Worm (Caenorhabditis elegans): Measurements from ENCODE around the gene cox-14.

The cox-14 gene

DNA sequence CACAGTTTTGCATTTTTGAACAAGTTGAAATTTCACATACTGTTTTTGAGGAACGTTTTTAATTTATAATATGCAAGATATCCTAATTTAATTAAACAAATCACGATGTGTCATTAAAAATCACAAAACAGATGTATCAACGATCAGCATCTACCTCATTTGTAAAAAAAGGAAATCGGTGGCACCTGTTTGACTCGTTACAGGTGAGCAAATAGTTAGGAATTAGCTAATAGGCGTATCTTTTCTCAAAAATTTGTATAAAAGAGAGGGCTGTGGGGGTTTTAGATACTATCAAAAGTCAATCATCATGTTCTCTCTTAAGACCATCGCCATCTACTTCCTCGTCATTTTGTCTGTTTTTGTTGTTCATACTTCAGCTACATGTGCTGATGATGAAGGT lies 19.7 kb upstream of the cox-14 start, which contains the start of gene T20G5.8:
TSS of gene T20G5.8 (plus strand) at position 301 of the 400 bp plus-strand sequence.
- TF ChIP-seq ceh-82 (tag; optimal IDR thresholded peaks at IDR 0.05) (no peak), nhr-25 (tag; optimal IDR thresholded peaks at IDR 0.05) (no peak), R02D3.7 (tag; optimal IDR thresholded peaks at IDR 0.05) (no peak), nhr-11 (tag; optimal IDR thresholded peaks at IDR 0.05) (no peak)

DNA sequence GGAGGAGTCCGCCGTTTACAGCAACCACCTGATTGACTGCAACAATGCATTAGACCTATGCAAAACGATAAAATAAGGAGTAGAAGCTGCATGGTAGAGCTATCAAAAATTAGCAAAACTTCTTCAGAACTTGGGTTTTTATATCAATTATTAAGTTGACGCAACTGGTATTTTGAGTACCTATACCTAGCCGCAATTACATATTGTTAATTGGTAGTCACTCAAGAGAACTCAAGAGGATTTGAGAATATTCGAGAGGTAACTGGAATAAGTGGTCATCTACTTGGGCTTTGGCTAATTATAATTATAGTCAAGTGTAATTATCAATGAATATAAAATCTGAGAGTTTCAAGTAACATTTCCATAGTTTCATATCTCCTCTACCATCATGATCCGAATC lies 17.5 kb upstream of the cox-14 start, which contains the start of the genes T20G5.13 and T20G5.12:
TSS of gene T20G5.13 (minus strand) at position 101 of the 400 bp plus-strand sequence.
TSS of gene T20G5.12 (plus strand) at position 370 of the 400 bp plus-strand sequence.
- TF ChIP-seq fkh-2 (tag; optimal IDR thresholded peaks at IDR 0.05) (no peak), jun-1 (tag; optimal IDR thresholded peaks at IDR 0.05) (no peak), elt-3 (tag; optimal IDR thresholded peaks at IDR 0.05) (no peak), zag-1 (tag; optimal IDR thresholded peaks at IDR 0.05) (no peak), nhr-43 (tag; optimal IDR thresholded peaks at IDR 0.05; ENCODE audit: poor library complexity, severe bottlenecking) (no peak), nhr-77 (tag; optimal IDR thresholded peaks at IDR 0.05) (no peak), ama-1 (optimal IDR thresholded peaks at IDR 0.05) (no peak), lin-15B (tag; optimal IDR thresholded peaks at IDR 0.05) (no peak), pha-4 (tag; optimal IDR thresholded peaks at IDR 0.05) (no peak), eor-1 (tag; optimal IDR thresholded peaks at IDR 0.05) (no peak), fos-1 (tag; optimal IDR thresholded peaks at IDR 0.05) (no peak), ceh-16 (tag; optimal IDR thresholded peaks at IDR 0.05) (no peak), nhr-12 (tag; optimal IDR thresholded peaks at IDR 0.05) (no peak)

DNA sequence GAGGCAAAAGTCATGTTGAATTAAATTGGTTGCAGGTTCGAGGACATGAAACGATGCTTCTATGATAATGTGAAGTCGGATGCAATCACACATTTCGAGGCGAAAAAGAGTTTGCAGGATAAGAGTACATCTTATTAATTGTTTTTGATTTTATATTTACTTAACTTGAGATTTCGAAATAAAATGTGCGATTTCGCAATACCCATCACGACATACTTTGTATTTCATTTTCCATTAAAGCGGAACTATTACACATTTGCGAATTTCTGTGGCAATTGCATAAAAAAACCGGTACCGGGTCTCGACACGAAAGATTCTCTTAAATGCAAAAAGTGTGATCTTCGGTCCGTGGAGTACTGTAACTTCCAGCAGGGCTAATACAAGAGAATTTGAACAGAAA lies 16.4 kb upstream of the cox-14 start:
- peak; percentile 41 for TF ChIP-seq nhr-25 (tag; optimal IDR thresholded peaks at IDR 0.05)
- TF ChIP-seq nhr-11 (tag; optimal IDR thresholded peaks at IDR 0.05) = no peak
- no peak for TF ChIP-seq ztf-11 (tag; optimal IDR thresholded peaks at IDR 0.05)
- TF ChIP-seq eor-1 (tag; optimal IDR thresholded peaks at IDR 0.05) = no peak

DNA sequence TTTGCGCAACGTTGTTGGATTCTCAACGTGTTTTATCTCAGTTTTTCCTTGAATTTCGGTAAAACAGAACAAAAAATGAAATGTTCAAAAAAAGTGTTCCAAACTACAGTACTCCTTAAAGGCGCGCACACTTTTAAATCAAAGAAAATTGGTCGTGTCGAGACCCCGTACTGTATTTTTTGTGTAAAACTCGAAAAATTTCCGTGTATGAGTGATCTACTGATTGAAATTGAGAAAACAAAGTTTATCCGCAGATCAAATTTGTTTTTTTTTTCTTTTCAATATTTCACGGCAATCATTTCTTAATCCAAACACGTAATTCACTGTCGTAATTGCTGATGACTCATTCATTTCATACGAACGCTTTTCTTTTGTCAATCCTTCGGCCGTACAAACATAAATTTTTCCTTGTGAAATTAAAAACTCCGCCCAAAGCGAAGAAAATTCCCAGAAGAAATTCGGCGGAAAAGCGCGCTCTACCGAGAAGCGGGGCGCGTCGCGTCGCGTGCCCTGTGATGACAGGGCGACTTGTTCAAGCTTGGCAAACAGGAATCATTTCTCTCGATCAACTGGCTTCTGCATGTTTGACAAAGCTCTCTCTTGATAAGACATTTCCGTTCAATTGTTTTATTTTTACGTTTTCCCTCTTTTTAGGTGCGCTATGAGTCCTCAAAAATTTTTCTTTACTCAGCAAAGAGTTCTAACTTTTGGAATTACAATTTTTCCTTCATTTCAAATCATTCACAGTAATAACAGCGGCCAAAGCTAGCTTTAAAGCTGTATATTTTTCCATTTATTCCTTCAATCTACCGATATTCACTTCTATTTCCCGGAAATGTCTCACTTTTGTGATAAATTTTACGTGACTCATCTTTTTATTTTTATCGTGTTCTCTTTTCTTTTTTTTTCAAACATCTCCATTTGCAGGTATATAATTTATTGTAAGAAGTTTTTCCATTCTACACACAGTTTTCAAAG lies 15.6 kb upstream of the cox-14 start, which contains the start of gene chc-1:
TSS of gene chc-1 (plus strand) at position 928 of the 978 bp plus-strand sequence.
- TF ChIP-seq ceh-82 (tag; optimal IDR thresholded peaks at IDR 0.05) (no peak), mml-1 (tag; optimal IDR thresholded peaks at IDR 0.05) (no peak), ceh-28 (tag; optimal IDR thresholded peaks at IDR 0.05) (no peak), lsy-12 (tag; optimal IDR thresholded peaks at IDR 0.05) (no peak), nhr-25 (tag; optimal IDR thresholded peaks at IDR 0.05) (peak; percentile 35), skn-1 (tag; optimal IDR thresholded peaks at IDR 0.05) (peak; percentile 18), fkh-10 (GFP tag; optimal IDR thresholded peaks at IDR 0.05) (no peak), jun-1 (tag; optimal IDR thresholded peaks at IDR 0.05) (peak; percentile 17), daf-12 (tag; optimal IDR thresholded peaks at IDR 0.05) (no peak), pha-4 (tag; optimal IDR thresholded peaks at IDR 0.05) (peak; percentile 34), elt-2 (tag; optimal IDR thresholded peaks at IDR 0.05) (peak; percentile 44), nfya-1 (tag; optimal IDR thresholded peaks at IDR 0.05; ENCODE audit: insufficient read depth) (peak; percentile 72), fkh-2 (tag; optimal IDR thresholded peaks at IDR 0.05) (no peak), nhr-12 (tag; optimal IDR thresholded peaks at IDR 0.05) (no peak), nhr-11 (tag; optimal IDR thresholded peaks at IDR 0.05) (no peak), unc-62 (GFP tag; optimal IDR thresholded peaks at IDR 0.05) (no peak), ztf-11 (tag; optimal IDR thresholded peaks at IDR 0.05) (no peak), lin-39 (tag; optimal IDR thresholded peaks at IDR 0.05) (peak; percentile 31), ama-1 (optimal IDR thresholded peaks at IDR 0.05) (peak; percentile 23), nhr-67 (tag; optimal IDR thresholded peaks at IDR 0.05) (no peak), lin-15B (tag; optimal IDR thresholded peaks at IDR 0.05) (peak; percentile 70), pqm-1 (tag; optimal IDR thresholded peaks at IDR 0.05) (no peak), elt-3 (tag; optimal IDR thresholded peaks at IDR 0.05) (no peak)

DNA sequence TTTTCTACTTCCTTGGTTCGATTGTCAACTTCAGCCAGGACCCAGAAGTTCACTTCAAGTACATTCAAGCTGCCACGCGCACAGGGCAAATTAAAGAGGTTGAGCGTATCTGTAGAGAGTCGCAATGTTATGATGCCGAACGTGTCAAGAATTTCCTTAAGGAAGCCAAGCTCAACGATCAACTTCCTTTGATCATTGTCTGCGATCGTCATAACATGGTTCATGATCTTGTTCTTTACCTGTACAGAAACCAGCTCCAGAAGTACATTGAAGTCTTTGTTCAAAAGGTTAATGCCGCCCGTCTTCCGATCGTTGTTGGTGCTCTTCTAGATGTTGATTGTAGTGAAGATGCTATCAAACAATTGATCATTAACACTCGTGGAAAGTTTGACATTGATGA lies 12.4 kb upstream of the cox-14 start:
- TF ChIP-seq ztf-4 (tag; optimal IDR thresholded peaks at IDR 0.05) (no peak), lin-15B (tag; optimal IDR thresholded peaks at IDR 0.05) (no peak), ama-1 (optimal IDR thresholded peaks at IDR 0.05) (no peak), unc-39 (tag; optimal IDR thresholded peaks at IDR 0.05) (no peak), tbx-2 (tag; optimal IDR thresholded peaks at IDR 0.05) (no peak), ceh-28 (tag; optimal IDR thresholded peaks at IDR 0.05) (no peak), nhr-77 (tag; optimal IDR thresholded peaks at IDR 0.05) (no peak), skn-1 (tag; optimal IDR thresholded peaks at IDR 0.05) (no peak), nhr-11 (tag; optimal IDR thresholded peaks at IDR 0.05) (no peak), nhr-23 (tag; optimal IDR thresholded peaks at IDR 0.05) (no peak), nhr-25 (tag; optimal IDR thresholded peaks at IDR 0.05) (no peak), hmg-11 (tag; optimal IDR thresholded peaks at IDR 0.05) (no peak), R02D3.7 (tag; optimal IDR thresholded peaks at IDR 0.05) (no peak), nhr-28 (tag; optimal IDR thresholded peaks at IDR 0.05) (no peak), nhr-12 (tag; optimal IDR thresholded peaks at IDR 0.05) (no peak), elt-1 (tag; optimal IDR thresholded peaks at IDR 0.05) (no peak), ceh-82 (tag; optimal IDR thresholded peaks at IDR 0.05) (no peak), zag-1 (tag; optimal IDR thresholded peaks at IDR 0.05) (no peak)
